Fruit fly (Drosophila melanogaster) whole organism, pupa: ENCODE measurements around the gene CG18473.

Experiments
- CG10348 ChIP-seq: fragments of 200-800 bp; sonication (Bioruptor generic); IDR thresholded peaks from 2 replicates; pipeline ENCODE4 v1.3.6; 2022; ENCODE audit warnings: missing biosample characterization, missing genetic modification characterization
- CG12605 ChIP-seq: fragments of 200-800 bp; sonication (Bioruptor generic); IDR thresholded peaks from 2 replicates; pipeline ENCODE4 v1.3.6; 2022; ENCODE audit warnings: missing biosample characterization, missing genetic modification characterization
- CG32121 ChIP-seq: fragments of 200-800 bp; sonication (Bioruptor generic); IDR thresholded peaks from 2 replicates; pipeline ENCODE4 v1.3.6; 2022; ENCODE audit warnings: missing biosample characterization, missing genetic modification characterization
- CG8159 ChIP-seq: fragments of 200-800 bp; sonication (Bioruptor generic); optimal IDR thresholded peaks from 3 replicates; lab custom pipeline; 2018; ENCODE audit warnings: missing biosample characterization, mild to moderate bottlenecking, missing genetic modification characterization, moderate library complexity
- CG8301 ChIP-seq: fragments of 200-800 bp; sonication (Bioruptor generic); optimal IDR thresholded peaks from 2 replicates; lab custom pipeline; 2018; ENCODE audit warnings: missing biosample characterization, mild to moderate bottlenecking, missing genetic modification characterization
- fd96Ca ChIP-seq: fragments of 200-800 bp; sonication (Bioruptor generic); IDR thresholded peaks from 3 replicates; pipeline ENCODE4 v1.3.6; 2022; ENCODE audit warnings: missing biosample characterization, missing genetic modification characterization
- gl ChIP-seq: fragments of 200-800 bp; sonication (Bioruptor generic); optimal IDR thresholded peaks from 2 replicates; lab custom pipeline; 2018; ENCODE audit warnings: missing biosample characterization, mild to moderate bottlenecking, missing genetic modification characterization

dm6 chr3R:9328812-9329211 lies 34.3 kb upstream of the CG18473 start:
- TF ChIP-seq CG10348 (GFP tag; lab: Robert Waterston, UW): no peak
- no peak for TF ChIP-seq fd96Ca (GFP tag; lab: Robert Waterston, UW)
- no peak for TF ChIP-seq CG32121 (GFP tag; lab: Robert Waterston, UW)
- TF ChIP-seq CG12605: no peak
- TF ChIP-seq CG8159 (tag; lab: Kevin White, UChicago): no peak
- TF ChIP-seq gl (tag; lab: Kevin White, UChicago): no peak
- no peak for TF ChIP-seq CG8301
